Fruit fly (Drosophila melanogaster) whole organism, embryonic: Measurements from ENCODE around the gene pbl.

Experiments used
- Abd-B ChIP-seq: fragments of 200-800 bp; sonication (Bioruptor generic); optimal IDR thresholded peaks from 2 replicates; lab custom pipeline; 2018; ENCODE audit warnings: missing biosample characterization, mild to moderate bottlenecking, missing genetic modification characterization, moderate library complexity
- Bdp1 ChIP-seq: fragments of 200-800 bp; sonication (Bioruptor generic); optimal IDR thresholded peaks from 3 replicates; lab custom pipeline; 2016; ENCODE audit warnings: missing biosample characterization, missing genetic modification characterization
- Blimp-1 ChIP-seq: fragments of 200-800 bp; sonication (Bioruptor generic); optimal IDR thresholded peaks from 3 replicates; lab custom pipeline; 2018; ENCODE audit warnings: missing biosample characterization, missing genetic modification characterization, mild to moderate bottlenecking, moderate library complexity, missing genetic modification reagents
- CG10321 ChIP-seq: fragments of 200-800 bp; sonication (Bioruptor generic); IDR thresholded peaks from 2 replicates; pipeline ENCODE4 v1.3.6; 2022; ENCODE audit warnings: missing biosample characterization, missing genetic modification characterization
- CG10543 ChIP-seq: fragments of 200-800 bp; sonication (Bioruptor generic); optimal IDR thresholded peaks from 3 replicates; lab custom pipeline; 2017; ENCODE audit warnings: missing biosample characterization, mild to moderate bottlenecking, missing genetic modification characterization, moderate library complexity
- CG10565 ChIP-seq: fragments of 200-800 bp; sonication (Bioruptor generic); optimal IDR thresholded peaks from 3 replicates; lab custom pipeline; 2016; ENCODE audit warnings: missing biosample characterization, mild to moderate bottlenecking, missing genetic modification characterization
- CG11504 ChIP-seq: fragments of 200-800 bp; sonication (Bioruptor generic); optimal IDR thresholded peaks from 3 replicates; lab custom pipeline; 2019; ENCODE audit warnings: missing biosample characterization, mild to moderate bottlenecking, missing genetic modification characterization, moderate library complexity
- CG11696 ChIP-seq: fragments of 200-800 bp; sonication (Bioruptor generic); IDR thresholded peaks from 2 replicates; pipeline ENCODE4 v1.3.6; 2022; ENCODE audit warnings: missing biosample characterization, missing genetic modification characterization
- CG12104 ChIP-seq: fragments of 200-800 bp; sonication (Bioruptor generic); optimal IDR thresholded peaks from 3 replicates; lab custom pipeline; 2016; ENCODE audit warnings: missing biosample characterization, missing genetic modification characterization
- CG12155 ChIP-seq: fragments of 200-800 bp; sonication (Bioruptor generic); optimal IDR thresholded peaks from 3 replicates; lab custom pipeline; 2016; ENCODE audit warnings: missing biosample characterization, missing genetic modification characterization
- CG1233 ChIP-seq: fragments of 200-800 bp; sonication (Bioruptor generic); optimal IDR thresholded peaks from 4 replicates; lab custom pipeline; 2018; ENCODE audit warnings: missing biosample characterization, mild to moderate bottlenecking, missing genetic modification characterization
- CG12659 ChIP-seq: fragments of 200-800 bp; sonication (Bioruptor generic); optimal IDR thresholded peaks from 3 replicates; lab custom pipeline; 2017; ENCODE audit warnings: mild to moderate bottlenecking, missing biosample characterization, missing genetic modification reagents, missing genetic modification characterization
- CG18011 ChIP-seq: fragments of 200-800 bp; sonication (Bioruptor generic); optimal IDR thresholded peaks from 2 replicates; lab custom pipeline; 2017; ENCODE audit warnings: missing biosample characterization, missing genetic modification characterization, mild to moderate bottlenecking, moderate library complexity, missing genotype
- CG18476 ChIP-seq: fragments of 200-800 bp; sonication (Bioruptor generic); optimal IDR thresholded peaks from 2 replicates; lab custom pipeline; 2016; ENCODE audit warnings: missing biosample characterization, mild to moderate bottlenecking, missing genetic modification characterization
- CG30403 ChIP-seq: fragments of 200-800 bp; sonication (Bioruptor generic); optimal IDR thresholded peaks from 3 replicates; lab custom pipeline; 2016; ENCODE audit warnings: missing biosample characterization, missing genetic modification characterization
- CG30431 ChIP-seq: fragments of 200-800 bp; sonication (Bioruptor generic); optimal IDR thresholded peaks from 2 replicates; lab custom pipeline; 2017; ENCODE audit warnings: missing biosample characterization, missing genetic modification characterization
- CG31388 ChIP-seq: fragments of 200-800 bp; sonication (Bioruptor generic); optimal IDR thresholded peaks from 2 replicates; lab custom pipeline; 2016; ENCODE audit warnings: missing biosample characterization, missing genetic modification characterization
- CG34422 ChIP-seq: fragments of 200-800 bp; sonication (Bioruptor generic); IDR thresholded peaks from 3 replicates; pipeline ENCODE4 v1.3.6; 2022; ENCODE audit warnings: missing biosample characterization, missing genetic modification characterization
- CG3847 ChIP-seq: fragments of 200-800 bp; sonication (Bioruptor generic); IDR thresholded peaks from 2 replicates; pipeline ENCODE4 v1.3.6; 2022; ENCODE audit warnings: missing biosample characterization, missing genetic modification characterization
- CG6813 ChIP-seq: fragments of 200-800 bp; sonication (Bioruptor generic); optimal IDR thresholded peaks from 2 replicates; lab custom pipeline; 2017; ENCODE audit warnings: missing biosample characterization, missing genetic modification characterization, mild to moderate bottlenecking, moderate library complexity, missing genetic modification reagents
- CG6854 ChIP-seq: fragments of 200-800 bp; sonication (Bioruptor generic); optimal IDR thresholded peaks from 3 replicates; lab custom pipeline; 2017; ENCODE audit warnings: missing biosample characterization, mild to moderate bottlenecking, missing genetic modification characterization
- CG8281 ChIP-seq: fragments of 200-800 bp; sonication (Bioruptor generic); optimal IDR thresholded peaks from 2 replicates; lab custom pipeline; 2018; ENCODE audit warnings: missing biosample characterization, mild to moderate bottlenecking, missing genetic modification characterization, moderate library complexity
- CG8924 ChIP-seq: fragments of 200-800 bp; optimal IDR thresholded peaks from 3 replicates; lab custom pipeline; 2019; ENCODE audit warnings: missing biosample characterization, mild to moderate bottlenecking, missing genetic modification characterization, moderate library complexity
- Deaf1 ChIP-seq: fragments of 200-800 bp; optimal IDR thresholded peaks from 3 replicates; lab custom pipeline; 2019; ENCODE audit warnings: missing biosample characterization, mild to moderate bottlenecking, missing genetic modification characterization, moderate library complexity
- E2f1 ChIP-seq: fragments of 200-800 bp; sonication (Bioruptor generic); IDR thresholded peaks from 2 replicates; pipeline ENCODE4 v1.3.6; 2022; ENCODE audit warnings: missing biosample characterization, missing genetic modification characterization
- E2f2 ChIP-seq: fragments of 200-800 bp; sonication (Bioruptor generic); IDR thresholded peaks from 2 replicates; pipeline ENCODE4 v1.3.6; 2022; ENCODE audit warnings: missing biosample characterization, missing genetic modification characterization
- Ets97D ChIP-seq: fragments of 200-800 bp; sonication (Bioruptor generic); optimal IDR thresholded peaks from 3 replicates; lab custom pipeline; 2016; ENCODE audit warnings: missing biosample characterization, missing genetic modification characterization
- Hey ChIP-seq: fragments of 200-800 bp; sonication (Bioruptor generic); optimal IDR thresholded peaks from 3 replicates; lab custom pipeline; 2018; ENCODE audit warnings: missing biosample characterization, mild to moderate bottlenecking, missing genetic modification characterization
- Med ChIP-seq: fragments of 200-800 bp; sonication (Bioruptor generic); peaks from one replicate; lab custom pipeline; 2016; ENCODE audit warnings: missing biosample characterization, missing genetic modification characterization, mild to moderate bottlenecking, inconsistent platforms, moderate library complexity
- Nf-YB ChIP-seq: fragments of 200-800 bp; sonication (Bioruptor generic); optimal IDR thresholded peaks from 3 replicates; lab custom pipeline; 2019; ENCODE audit warnings: missing biosample characterization, mild to moderate bottlenecking, missing genetic modification characterization, moderate library complexity
- NfI ChIP-seq: fragments of 200-800 bp; sonication (Bioruptor generic); optimal IDR thresholded peaks from 3 replicates; lab custom pipeline; 2018; ENCODE audit warnings: missing biosample characterization, mild to moderate bottlenecking, missing genetic modification characterization, moderate library complexity
- Oli ChIP-seq: fragments of 200-800 bp; sonication (Bioruptor generic); optimal IDR thresholded peaks from 2 replicates; lab custom pipeline; 2018; ENCODE audit warnings: missing biosample characterization, mild to moderate bottlenecking, missing genetic modification characterization, moderate library complexity
- ab ChIP-seq: fragments of 200-800 bp; sonication (Bioruptor generic); optimal IDR thresholded peaks from 2 replicates; lab custom pipeline; 2016; ENCODE audit warnings: missing biosample characterization, missing genetic modification characterization
- ap ChIP-seq: fragments of 200-800 bp; sonication (Bioruptor generic); IDR thresholded peaks from 2 replicates; pipeline ENCODE4 v1.3.6; 2022; ENCODE audit warnings: missing biosample characterization, missing genetic modification characterization
- bsh ChIP-seq, 2 experiments: fragments of 200-800 bp; sonication (Bioruptor generic); optimal IDR thresholded peaks; 2 replicates each; lab custom pipeline; 2017 to 2018; ENCODE audit warnings: mild to moderate bottlenecking in 2 of 2, missing biosample characterization in 2 of 2, missing genetic modification characterization in 2 of 2, moderate library complexity in 1 of 2
- crp ChIP-seq, 2 experiments: fragments of 200-800 bp; sonication (Bioruptor generic); optimal IDR thresholded peaks; 2 replicates in 1 of 2; 3 replicates in 1 of 2; lab custom pipeline; 2017; ENCODE audit warnings: missing biosample characterization in 2 of 2, missing genetic modification characterization in 2 of 2, mild to moderate bottlenecking in 1 of 2, moderate library complexity in 1 of 2
- hb ChIP-seq: fragments of 200-800 bp; sonication (Bioruptor generic); IDR thresholded peaks from 3 replicates; pipeline ENCODE4 v1.3.6; 2022; ENCODE audit warnings: missing biosample characterization, missing genetic modification characterization; ENCODE audit not compliant: partially characterized antibody
- ind ChIP-seq: fragments of 200-800 bp; sonication (Bioruptor generic); optimal IDR thresholded peaks from 3 replicates; lab custom pipeline; 2016; ENCODE audit warnings: missing biosample characterization, missing genetic modification characterization
- row ChIP-seq: fragments of 200-800 bp; sonication (Bioruptor generic); IDR thresholded peaks from 3 replicates; pipeline ENCODE4 v1.3.6; 2022; ENCODE audit warnings: missing biosample characterization, missing genetic modification characterization
- sc ChIP-seq, 3 experiments: fragments of >200 bp in 2 of 3; fragments of 200-800 bp in 1 of 3; sonication (Bioruptor generic) in 1 of 3; optimal IDR thresholded peaks; 2 replicates in 2 of 3; 3 replicates in 1 of 3; lab custom pipeline; 2017; ENCODE audit warnings: mild to moderate bottlenecking in 1 of 3, missing biosample characterization in 1 of 3, missing genetic modification characterization in 1 of 3, missing genetic modification reagents in 1 of 3
- so ChIP-seq: fragments of 200-800 bp; sonication (Bioruptor generic); IDR thresholded peaks from 3 replicates; pipeline ENCODE4 v1.3.6; 2022; ENCODE audit warnings: missing biosample characterization, missing genetic modification characterization
- sqz ChIP-seq: fragments of 200-800 bp; sonication (Bioruptor generic); optimal IDR thresholded peaks from 3 replicates; lab custom pipeline; 2018; ENCODE audit warnings: missing biosample characterization, mild to moderate bottlenecking, missing genetic modification characterization
- tap ChIP-seq: fragments of 200-800 bp; optimal IDR thresholded peaks from 3 replicates; lab custom pipeline; 2019; ENCODE audit warnings: missing biosample characterization, mild to moderate bottlenecking, missing genetic modification characterization, moderate library complexity
- tio ChIP-seq: fragments of 200-800 bp; sonication (Bioruptor generic); optimal IDR thresholded peaks from 2 replicates; lab custom pipeline; 2017; ENCODE audit warnings: missing biosample characterization, missing genetic modification characterization, inconsistent platforms
- tna ChIP-seq: fragments of 200-800 bp; sonication (Bioruptor generic); IDR thresholded peaks from 2 replicates; pipeline ENCODE4 v1.3.6; 2022; ENCODE audit warnings: missing biosample characterization, missing genetic modification characterization; ENCODE audit not compliant: partially characterized antibody
- trh ChIP-seq: fragments of 200-800 bp; sonication (Bioruptor generic); optimal IDR thresholded peaks from 2 replicates; lab custom pipeline; 2016; ENCODE audit warnings: missing biosample characterization, missing genetic modification characterization
- zen ChIP-seq: fragments of 200-800 bp; sonication (Bioruptor generic); optimal IDR thresholded peaks from 3 replicates; lab custom pipeline; 2018; ENCODE audit warnings: missing biosample characterization, mild to moderate bottlenecking, missing genetic modification characterization, moderate library complexity

pbl gene

DNA sequence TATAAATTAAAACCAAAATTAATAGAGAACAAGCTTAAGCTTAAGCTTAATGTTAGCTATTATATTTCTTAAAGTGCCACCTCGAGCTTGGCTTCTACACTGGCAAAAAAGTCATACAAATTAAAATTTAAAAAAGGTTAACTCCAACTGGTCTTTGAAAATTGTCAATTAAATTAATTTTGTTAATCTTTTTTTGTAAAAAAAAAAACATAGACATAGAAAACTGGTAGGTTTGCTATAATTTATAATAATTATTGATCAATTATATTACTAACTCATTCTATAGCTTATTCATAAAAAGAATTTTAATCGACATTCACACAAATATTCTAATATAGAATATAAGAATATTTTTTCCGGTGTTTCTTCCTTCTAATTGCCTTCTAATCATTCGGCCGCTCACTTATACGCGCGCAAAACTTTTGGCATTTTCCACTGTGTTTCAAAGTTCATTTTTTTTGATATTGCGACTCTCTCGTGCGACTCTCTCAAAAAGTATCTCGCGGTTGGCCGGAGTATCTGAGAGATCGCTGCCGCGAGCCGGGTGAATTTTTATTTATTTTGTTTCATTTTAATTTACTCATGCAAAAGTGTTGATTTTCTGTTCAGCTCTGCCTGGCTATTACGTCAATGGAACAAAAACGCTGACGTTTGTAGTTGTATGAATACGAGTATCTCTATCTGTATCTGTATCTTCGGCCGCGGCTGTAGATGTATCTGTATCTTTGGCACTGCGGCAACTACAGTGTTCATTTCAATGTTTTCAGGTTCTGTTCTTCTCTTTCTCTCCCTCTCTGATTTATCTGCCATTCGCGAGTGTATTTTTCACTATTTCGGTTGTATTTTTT is 55.8 kb downstream of the pbl start (continued):
- peak; percentile 46 for TF ChIP-seq CG1233
- peak; percentile 91 for TF ChIP-seq CG12104 (GFP tag; lab: Kevin White, UChicago)
- peak; percentile 77 for TF ChIP-seq CG12155
- TF ChIP-seq CG18011 (GFP tag; lab: Kevin White, UChicago), result peak; percentile 27
- peak in 1 of 2 experiments; percentile 81 for TF ChIP-seq bsh (GFP tag; optimal IDR thresholded peaks at IDR 0.05; lab: Kevin White, UChicago)
- TF ChIP-seq CG34422, result peak; percentile 52; the same call in 1 of the 3 replicates
- peak; percentile 11; the same call in 1 of the 3 replicates for TF ChIP-seq so (GFP tag; lab: Robert Waterston, UW)
- peak; percentile 50 for TF ChIP-seq zen (tag; lab: Kevin White, UChicago)
- peak; percentile 79 for TF ChIP-seq CG8924 (tag; lab: Kevin White, UChicago)
- peak; percentile 90 for TF ChIP-seq CG11504 (tag; lab: Kevin White, UChicago)
- peak; percentile 75 for TF ChIP-seq Nf-YB
- no peak for TF ChIP-seq Ets97D (GFP tag; lab: Kevin White, UChicago)
- peak; percentile 17 for TF ChIP-seq Bdp1 (GFP tag; lab: Kevin White, UChicago)
- peak; percentile 81 for TF ChIP-seq Blimp-1 (GFP tag; lab: Kevin White, UChicago)
- TF ChIP-seq CG30431 (GFP tag; lab: Kevin White, UChicago), result peak; percentile 59
- peak; percentile 74 for TF ChIP-seq ap (GFP tag; lab: Robert Waterston, UW)
- peak; percentile 80 for TF ChIP-seq ind
- no peak for TF ChIP-seq ab
- TF ChIP-seq trh (GFP tag; lab: Kevin White, UChicago), result peak; percentile 30
- TF ChIP-seq hb (GFP tag; lab: Robert Waterston, UW), result no peak
- peak; percentile 71 for TF ChIP-seq E2f1 (GFP tag; lab: Robert Waterston, UW)
- TF ChIP-seq CG31388 (GFP tag; lab: Kevin White, UChicago), result peak; percentile 17
- TF ChIP-seq Hey, result no peak
- TF ChIP-seq CG30403 (GFP tag; lab: Kevin White, UChicago), result peak; percentile 87
- no peak for TF ChIP-seq CG11696
- TF ChIP-seq E2f2 (GFP tag; lab: Robert Waterston, UW), result peak; percentile 53; the same call in 1 of the 2 replicates
- peak; percentile 53 for TF ChIP-seq tap (tag; lab: Kevin White, UChicago)
- peak; percentile 8 for TF ChIP-seq Deaf1
- peak; percentile 74 for TF ChIP-seq NfI (GFP tag; lab: Kevin White, UChicago)
- peak in 1 of 2 experiments; percentile 2 for TF ChIP-seq crp (GFP tag; optimal IDR thresholded peaks at IDR 0.05; lab: Kevin White, UChicago)
- TF ChIP-seq CG6854 (GFP tag; lab: Kevin White, UChicago), result peak; percentile 82
- TF ChIP-seq sqz (GFP tag; lab: Kevin White, UChicago), result peak; percentile 26
- no peak for TF ChIP-seq tna (GFP tag; lab: Robert Waterston, UW)
- peak; percentile 88 for TF ChIP-seq tio
- TF ChIP-seq sc (optimal IDR thresholded peaks at IDR 0.05; lab: Kevin White, UChicago), result no peak
- TF ChIP-seq sc (GFP tag; optimal IDR thresholded peaks at IDR 0.05; lab: Kevin White, UChicago), result peak; percentile 63
- peak; percentile 86 for TF ChIP-seq CG3847 (GFP tag; lab: Robert Waterston, UW)
- peak; percentile 7 for TF ChIP-seq CG10565
- TF ChIP-seq CG10543, result peak; percentile 55
- no peak for TF ChIP-seq Med
- TF ChIP-seq Oli (tag; lab: Kevin White, UChicago), result peak; percentile 92
- TF ChIP-seq row (GFP tag; lab: Robert Waterston, UW), result peak; percentile 83
- TF ChIP-seq CG18476 (GFP tag; lab: Kevin White, UChicago), result peak; percentile 28
- peak; percentile 32 for TF ChIP-seq Abd-B
- TF ChIP-seq CG10321, result peak; percentile 21; the same call in 1 of the 2 replicates
- TF ChIP-seq CG8281 (tag; lab: Kevin White, UChicago), result no peak
- peak; percentile 52 for TF ChIP-seq CG6813 (GFP tag; lab: Kevin White, UChicago)
- TF ChIP-seq CG12659 (GFP tag; lab: Kevin White, UChicago), result peak; percentile 95
